Fruit fly (Drosophila melanogaster) whole organism, embryonic: Measurements from ENCODE around the gene UBL3.

ENCODE experiments used
- Atf-2 ChIP-seq: fragments of 200-800 bp; sonication (Bioruptor generic); optimal IDR thresholded peaks from 2 replicates; lab custom pipeline; 2016; ENCODE audit warnings: missing biosample characterization, missing genetic modification characterization
- Atf3 ChIP-seq: fragments of 200-800 bp; sonication (Bioruptor generic); optimal IDR thresholded peaks from 3 replicates; lab custom pipeline; 2016; ENCODE audit warnings: missing biosample characterization, missing genetic modification characterization
- CG10321 ChIP-seq: fragments of 200-800 bp; sonication (Bioruptor generic); IDR thresholded peaks from 2 replicates; pipeline ENCODE4 v1.3.6; 2022; ENCODE audit warnings: missing biosample characterization, missing genetic modification characterization
- CG11560 ChIP-seq: fragments of 200-800 bp; sonication (Bioruptor generic); IDR thresholded peaks from 3 replicates; pipeline ENCODE4 v1.3.6; 2022; ENCODE audit warnings: missing biosample characterization, missing genetic modification characterization
- CG12391 ChIP-seq: fragments of 200-800 bp; sonication (Bioruptor generic); optimal IDR thresholded peaks from 3 replicates; lab custom pipeline; 2018; ENCODE audit warnings: missing biosample characterization, mild to moderate bottlenecking, missing genetic modification characterization, moderate library complexity
- CG13624 ChIP-seq: fragments of 200-800 bp; sonication (Bioruptor generic); optimal IDR thresholded peaks from 2 replicates; lab custom pipeline; 2016; ENCODE audit warnings: missing biosample characterization, missing genetic modification characterization
- CG15479 ChIP-seq: fragments of 200-800 bp; sonication (Bioruptor generic); optimal IDR thresholded peaks from 3 replicates; lab custom pipeline; 2019; ENCODE audit warnings: missing biosample characterization, mild to moderate bottlenecking, missing genetic modification characterization, moderate library complexity
- CG2889 ChIP-seq: fragments of 200-800 bp; sonication (Bioruptor generic); IDR thresholded peaks from 3 replicates; pipeline ENCODE4 v1.3.6; 2022; ENCODE audit warnings: missing biosample characterization, missing genetic modification characterization
- CG4424 ChIP-seq: fragments of 200-800 bp; sonication (Bioruptor generic); optimal IDR thresholded peaks from 3 replicates; lab custom pipeline; 2016; ENCODE audit warnings: missing biosample characterization, missing genetic modification characterization
- CG6683 ChIP-seq: fragments of 200-800 bp; sonication (Bioruptor generic); optimal IDR thresholded peaks from 2 replicates; lab custom pipeline; 2017; ENCODE audit warnings: missing biosample characterization, mild to moderate bottlenecking, missing genetic modification characterization, missing genetic modification reagents
- CG6813 ChIP-seq: fragments of 200-800 bp; sonication (Bioruptor generic); optimal IDR thresholded peaks from 2 replicates; lab custom pipeline; 2017; ENCODE audit warnings: missing biosample characterization, missing genetic modification characterization, mild to moderate bottlenecking, moderate library complexity, missing genetic modification reagents
- CG7357 ChIP-seq: fragments of 200-800 bp; sonication (Bioruptor generic); IDR thresholded peaks from 3 replicates; pipeline ENCODE4 v1.3.6; 2022; ENCODE audit warnings: missing biosample characterization, missing genetic modification characterization
- CG7372 ChIP-seq: fragments of 200-800 bp; sonication (Bioruptor generic); IDR thresholded peaks from 2 replicates; pipeline ENCODE4 v1.3.6; 2022; ENCODE audit warnings: missing biosample characterization, missing genetic modification characterization
- CG7928 ChIP-seq: fragments of 200-800 bp; sonication (Bioruptor generic); optimal IDR thresholded peaks from 2 replicates; lab custom pipeline; 2017; ENCODE audit warnings: missing biosample characterization, mild to moderate bottlenecking, missing genetic modification characterization
- Dll ChIP-seq: fragments of 200-800 bp; sonication (Bioruptor generic); IDR thresholded peaks from 4 replicates; pipeline ENCODE4 v1.3.6; 2022; ENCODE audit warnings: missing biosample characterization, missing genetic modification characterization; ENCODE audit not compliant: partially characterized antibody
- Doc3 ChIP-seq: fragments of 200-800 bp; sonication (Bioruptor generic); IDR thresholded peaks from 3 replicates; pipeline ENCODE4 v1.3.6; 2022; ENCODE audit warnings: missing biosample characterization, missing genetic modification characterization; ENCODE audit not compliant: partially characterized antibody
- Drgx ChIP-seq: fragments of 200-800 bp; sonication (Bioruptor generic); IDR thresholded peaks from 2 replicates; pipeline ENCODE4 v1.3.6; 2022; ENCODE audit warnings: missing biosample characterization, missing genetic modification characterization
- E2f1 ChIP-seq: fragments of 200-800 bp; sonication (Bioruptor generic); IDR thresholded peaks from 2 replicates; pipeline ENCODE4 v1.3.6; 2022; ENCODE audit warnings: missing biosample characterization, missing genetic modification characterization
- Eip74EF ChIP-seq, 2 experiments: fragments of 200-800 bp in 1 of 2; fragments of >200 bp in 1 of 2; sonication (Bioruptor generic) in 1 of 2; optimal IDR thresholded peaks; 2 replicates each; lab custom pipeline; 2017 to 2019; ENCODE audit warnings: missing biosample characterization in 2 of 2, missing genetic modification characterization in 2 of 2, mild to moderate bottlenecking in 1 of 2, moderate library complexity in 1 of 2
- Elba2 ChIP-seq: fragments of 200-800 bp; sonication (Bioruptor generic); optimal IDR thresholded peaks from 3 replicates; lab custom pipeline; 2016; ENCODE audit warnings: missing biosample characterization, missing genetic modification characterization
- HLH54F ChIP-seq: fragments of 200-800 bp; sonication (Bioruptor generic); optimal IDR thresholded peaks from 3 replicates; lab custom pipeline; 2016; ENCODE audit warnings: missing biosample characterization, missing genetic modification characterization
- Hr78 ChIP-seq, 2 experiments: fragments of 200-800 bp in 1 of 2; fragments of >200 bp in 1 of 2; sonication (Bioruptor generic) in 1 of 2; optimal IDR thresholded peaks; 2 replicates each; lab custom pipeline; 2017 to 2019; ENCODE audit warnings: missing biosample characterization in 2 of 2, missing genetic modification characterization in 2 of 2, mild to moderate bottlenecking in 1 of 2, moderate library complexity in 1 of 2
- Lim3 ChIP-seq: fragments of 200-800 bp; sonication (Bioruptor generic); IDR thresholded peaks from 2 replicates; pipeline ENCODE4 v1.3.6; 2022; ENCODE audit warnings: missing biosample characterization, missing genetic modification characterization
- MBD-R2 ChIP-seq: fragments of 200-800 bp; sonication (Bioruptor generic); IDR thresholded peaks from 2 replicates; pipeline ENCODE4 v1.3.6; 2022; ENCODE audit warnings: missing biosample characterization, missing genetic modification characterization
- Opbp ChIP-seq: fragments of 200-800 bp; sonication (Bioruptor generic); IDR thresholded peaks from 3 replicates; pipeline ENCODE4 v1.3.6; 2022; ENCODE audit warnings: missing biosample characterization, missing genetic modification characterization; ENCODE audit not compliant: partially characterized antibody
- Pdp1 ChIP-seq, 2 experiments: fragments of 200-800 bp; sonication (Bioruptor generic); optimal IDR thresholded peaks; 3 replicates each; lab custom pipeline; 2016; ENCODE audit warnings: missing biosample characterization in 2 of 2, missing genetic modification characterization in 2 of 2, mild to moderate bottlenecking in 1 of 2, moderate library complexity in 1 of 2
- abd-A ChIP-seq: fragments of 200-800 bp; sonication (Bioruptor generic); optimal IDR thresholded peaks from 3 replicates; lab custom pipeline; 2019; ENCODE audit warnings: missing biosample characterization, mild to moderate bottlenecking, missing genetic modification characterization, moderate library complexity
- ac ChIP-seq: fragments of 200-800 bp; sonication (Bioruptor generic); optimal IDR thresholded peaks from 3 replicates; lab custom pipeline; 2017; ENCODE audit warnings: missing biosample characterization, mild to moderate bottlenecking, missing genetic modification characterization
- da ChIP-seq: fragments of 200-800 bp; sonication (Bioruptor generic); optimal IDR thresholded peaks from 2 replicates; lab custom pipeline; 2016; ENCODE audit warnings: missing biosample characterization, missing genetic modification characterization
- dmrt11E ChIP-seq: fragments of 200-800 bp; sonication (Bioruptor generic); optimal IDR thresholded peaks from 3 replicates; lab custom pipeline; 2018; ENCODE audit warnings: missing biosample characterization, mild to moderate bottlenecking, missing genetic modification characterization, moderate library complexity
- esg ChIP-seq: fragments of 200-800 bp; sonication (Bioruptor generic); conservative IDR thresholded peaks from 2 replicates; pipeline ENCODE4 v1.3.6; 2022; ENCODE audit warnings: missing biosample characterization, missing genetic modification characterization
- fru ChIP-seq: fragments of >200 bp; optimal IDR thresholded peaks from 2 replicates; lab custom pipeline; 2017
- gsb ChIP-seq: fragments of 200-800 bp; sonication (Bioruptor generic); IDR thresholded peaks from 2 replicates; pipeline ENCODE4 v1.3.6; 2022; ENCODE audit warnings: missing biosample characterization, missing genetic modification characterization
- hb ChIP-seq: fragments of 200-800 bp; sonication (Bioruptor generic); IDR thresholded peaks from 3 replicates; pipeline ENCODE4 v1.3.6; 2022; ENCODE audit warnings: missing biosample characterization, missing genetic modification characterization; ENCODE audit not compliant: partially characterized antibody
- inv ChIP-seq: fragments of 200-800 bp; sonication (Bioruptor generic); IDR thresholded peaks from 2 replicates; pipeline ENCODE4 v1.3.6; 2022; ENCODE audit warnings: missing biosample characterization, missing genetic modification characterization; ENCODE audit not compliant: partially characterized antibody
- jigr1 ChIP-seq: fragments of 200-800 bp; sonication (Bioruptor generic); IDR thresholded peaks from 3 replicates; pipeline ENCODE4 v1.3.6; 2022; ENCODE audit warnings: missing biosample characterization, missing genetic modification characterization
- lab ChIP-seq: fragments of 200-800 bp; sonication (Bioruptor generic); optimal IDR thresholded peaks from 3 replicates; lab custom pipeline; 2017; ENCODE audit warnings: missing biosample characterization, missing genetic modification characterization, mild to moderate bottlenecking, moderate library complexity, missing genetic modification reagents
- maf-S ChIP-seq: fragments of 200-800 bp; sonication (Bioruptor generic); optimal IDR thresholded peaks from 2 replicates; lab custom pipeline; 2016; ENCODE audit warnings: missing biosample characterization, missing genetic modification characterization
- mirr ChIP-seq: fragments of 200-800 bp; sonication (Bioruptor generic); optimal IDR thresholded peaks from 3 replicates; lab custom pipeline; 2018; ENCODE audit warnings: missing biosample characterization, mild to moderate bottlenecking, missing genetic modification characterization
- nau ChIP-seq: fragments of 200-800 bp; sonication (Bioruptor generic); optimal IDR thresholded peaks from 3 replicates; lab custom pipeline; 2017; ENCODE audit warnings: missing biosample characterization, mild to moderate bottlenecking, missing genetic modification characterization, missing genetic modification reagents
- nom ChIP-seq: fragments of 200-800 bp; sonication (Bioruptor generic); optimal IDR thresholded peaks from 2 replicates; lab custom pipeline; 2017; ENCODE audit warnings: missing biosample characterization, missing genetic modification characterization, mild to moderate bottlenecking, moderate library complexity, missing genetic modification reagents
- rib ChIP-seq: fragments of 200-800 bp; sonication (Bioruptor generic); IDR thresholded peaks from 2 replicates; pipeline ENCODE4 v1.3.6; 2022; ENCODE audit warnings: missing biosample characterization, missing genetic modification characterization
- schlank ChIP-seq: fragments of 200-800 bp; sonication (Bioruptor generic); optimal IDR thresholded peaks from 2 replicates; lab custom pipeline; 2018; ENCODE audit warnings: missing biosample characterization, mild to moderate bottlenecking, missing genetic modification characterization
- sima ChIP-seq: fragments of 200-800 bp; sonication (Bioruptor generic); optimal IDR thresholded peaks from 2 replicates; lab custom pipeline; 2016; ENCODE audit warnings: missing biosample characterization, missing genetic modification characterization
- sqz ChIP-seq: fragments of 200-800 bp; sonication (Bioruptor generic); optimal IDR thresholded peaks from 3 replicates; lab custom pipeline; 2018; ENCODE audit warnings: missing biosample characterization, mild to moderate bottlenecking, missing genetic modification characterization
- tll ChIP-seq, 2 experiments: fragments of 200-800 bp in 1 of 2; fragments of >200 bp in 1 of 2; sonication (Bioruptor generic) in 1 of 2; optimal IDR thresholded peaks; 2 replicates each; lab custom pipeline; 2017 to 2019; ENCODE audit warnings: missing biosample characterization in 2 of 2, missing genetic modification characterization in 2 of 2, mild to moderate bottlenecking in 1 of 2, moderate library complexity in 1 of 2
- tx ChIP-seq: fragments of 200-800 bp; sonication (Bioruptor generic); optimal IDR thresholded peaks from 2 replicates; lab custom pipeline; 2016; ENCODE audit warnings: missing biosample characterization, missing genetic modification characterization
- zf30C ChIP-seq: fragments of 200-800 bp; sonication (Bioruptor generic); optimal IDR thresholded peaks from 3 replicates; lab custom pipeline; 2018; ENCODE audit warnings: missing biosample characterization, mild to moderate bottlenecking, missing genetic modification characterization

Gene UBL3

dm6 chrX:15870777-15871757 is 18.1 kb upstream of the UBL3 start (continued):
- TF ChIP-seq hb (GFP tag; lab: Robert Waterston, UW) (no peak), Atf-2 (GFP tag; lab: Kevin White, UChicago) (peak; percentile 39), abd-A (no peak), sima (GFP tag; lab: Kevin White, UChicago) (no peak), CG2889 (no peak), Elba2 (GFP tag; lab: Kevin White, UChicago) (peak; percentile 74), Drgx (GFP tag; lab: Robert Waterston, UW) (no peak), zf30C (GFP tag; lab: Kevin White, UChicago) (no peak), CG10321 (GFP tag; lab: Robert Waterston, UW) (no peak), HLH54F (no peak), tll (GFP tag; optimal IDR thresholded peaks at IDR 0.05; lab: Kevin White, UChicago) (no peak), Atf3 (GFP tag; lab: Kevin White, UChicago) (no peak), Lim3 (GFP tag; lab: Robert Waterston, UW) (no peak), Eip74EF (GFP tag; optimal IDR thresholded peaks at IDR 0.05; lab: Kevin White, UChicago) (no peak), sqz (no peak), CG4424 (GFP tag; lab: Kevin White, UChicago) (no peak), mirr (GFP tag; lab: Kevin White, UChicago) (peak; percentile 93), esg (GFP tag; lab: Robert Waterston, UW) (no peak), CG7357 (peak; percentile 77), lab (no peak), CG11560 (tag; lab: Robert Waterston, UW) (no peak), nom (GFP tag; lab: Kevin White, UChicago) (peak; percentile 75), E2f1 (GFP tag; lab: Robert Waterston, UW) (no peak), tx (GFP tag; lab: Kevin White, UChicago) (no peak), Pdp1 (GFP tag; optimal IDR thresholded peaks at IDR 0.05; lab: Kevin White, UChicago) (peak in 1 of 2 experiments; percentile 23), Dll (GFP tag; lab: Robert Waterston, UW) (no peak), CG6813 (GFP tag; lab: Kevin White, UChicago) (peak; percentile 88), CG12391 (no peak), CG7928 (no peak), da (no peak), fru (lab: Kevin White, UChicago) (no peak), MBD-R2 (no peak), dmrt11E (tag; lab: Kevin White, UChicago) (peak; percentile 19), maf-S (GFP tag; lab: Kevin White, UChicago) (peak; percentile 52), inv (GFP tag; lab: Robert Waterston, UW) (no peak), ac (GFP tag; lab: Kevin White, UChicago) (no peak), CG15479 (GFP tag; lab: Kevin White, UChicago) (no peak), CG7372 (GFP tag; lab: Robert Waterston, UW) (no peak), rib (peak; percentile 20; the same call in 1 of the 2 replicates), Doc3 (GFP tag; lab: Robert Waterston, UW) (no peak), jigr1 (GFP tag; lab: Robert Waterston, UW) (no peak), nau (no peak), CG6683 (GFP tag; lab: Kevin White, UChicago) (peak; percentile 74), schlank (peak; percentile 62), Hr78 (GFP tag; optimal IDR thresholded peaks at IDR 0.05; lab: Kevin White, UChicago) (no peak), Opbp (GFP tag; lab: Robert Waterston, UW) (no peak), CG13624 (peak; percentile 47), gsb (GFP tag; lab: Robert Waterston, UW) (no peak)
